Fruit fly (Drosophila melanogaster) whole organism, prepupa: Measurements from ENCODE around the gene Lgr3.

Experiments used
- Blimp-1 ChIP-seq: fragments of 200-800 bp; sonication (Bioruptor generic); optimal IDR thresholded peaks from 3 replicates; lab custom pipeline; 2017; ENCODE audit warnings: missing biosample characterization, missing genetic modification characterization, mild to moderate bottlenecking, moderate library complexity, missing genetic modification reagents
- CG10631 ChIP-seq: fragments of 200-800 bp; sonication (Bioruptor generic); optimal IDR thresholded peaks from 2 replicates; lab custom pipeline; 2016; ENCODE audit warnings: missing biosample characterization, missing genetic modification characterization
- CG10669 ChIP-seq: fragments of 200-800 bp; sonication (Bioruptor generic); optimal IDR thresholded peaks from 3 replicates; lab custom pipeline; 2018; ENCODE audit warnings: missing biosample characterization, mild to moderate bottlenecking, missing genetic modification characterization, moderate library complexity
- CG11294 ChIP-seq: fragments of 200-800 bp; sonication (Bioruptor generic); IDR thresholded peaks from 2 replicates; pipeline ENCODE4 v1.3.6; 2022; ENCODE audit warnings: missing biosample characterization, missing genetic modification characterization
- CG11762 ChIP-seq: fragments of 200-800 bp; sonication (Bioruptor generic); optimal IDR thresholded peaks from 3 replicates; lab custom pipeline; 2016; ENCODE audit warnings: missing biosample characterization, missing genetic modification characterization; ENCODE audit not compliant: insufficient read depth
- CG11902 ChIP-seq: fragments of 200-800 bp; sonication (Bioruptor generic); optimal IDR thresholded peaks from 3 replicates; lab custom pipeline; 2016; ENCODE audit warnings: missing biosample characterization, missing genetic modification characterization
- CG15336 ChIP-seq: fragments of 200-800 bp; sonication (Bioruptor generic); IDR thresholded peaks from 2 replicates; pipeline ENCODE4 v1.3.6; 2022; ENCODE audit warnings: missing biosample characterization, missing genetic modification characterization
- CG1621 ChIP-seq: fragments of 200-800 bp; sonication (Bioruptor generic); optimal IDR thresholded peaks from 3 replicates; lab custom pipeline; 2018; ENCODE audit warnings: missing biosample characterization, mild to moderate bottlenecking, missing genetic modification characterization
- CG32006 ChIP-seq: fragments of 200-800 bp; sonication (Bioruptor generic); optimal IDR thresholded peaks from 3 replicates; lab custom pipeline; 2017; ENCODE audit warnings: missing biosample characterization, mild to moderate bottlenecking, missing genetic modification characterization
- CG3919 ChIP-seq: fragments of 200-800 bp; sonication (Bioruptor generic); optimal IDR thresholded peaks from 3 replicates; lab custom pipeline; 2016; ENCODE audit warnings: missing biosample characterization, missing genetic modification characterization
- CG6163 ChIP-seq: fragments of 200-800 bp; sonication (Bioruptor generic); IDR thresholded peaks from 3 replicates; pipeline ENCODE4 v1.3.6; 2022; ENCODE audit warnings: missing biosample characterization, missing genetic modification characterization
- CG6276 ChIP-seq: fragments of 200-800 bp; sonication (Bioruptor generic); optimal IDR thresholded peaks from 2 replicates; lab custom pipeline; 2017; ENCODE audit warnings: missing biosample characterization, mild to moderate bottlenecking, missing genetic modification characterization
- CG6808 ChIP-seq: fragments of 200-800 bp; sonication (Bioruptor generic); optimal IDR thresholded peaks from 3 replicates; lab custom pipeline; 2017; ENCODE audit warnings: missing biosample characterization, missing genetic modification characterization, mild to moderate bottlenecking, moderate library complexity, missing genetic modification reagents
- CG6854 ChIP-seq: fragments of 200-800 bp; sonication (Bioruptor generic); optimal IDR thresholded peaks from 2 replicates; lab custom pipeline; 2017; ENCODE audit warnings: missing biosample characterization, mild to moderate bottlenecking, missing genetic modification characterization
- CG7368 ChIP-seq: fragments of 200-800 bp; sonication (Bioruptor generic); optimal IDR thresholded peaks from 3 replicates; lab custom pipeline; 2016; ENCODE audit warnings: missing biosample characterization, missing genetic modification characterization
- CG8119 ChIP-seq: fragments of 200-800 bp; sonication (Bioruptor generic); IDR thresholded peaks from 3 replicates; pipeline ENCODE4 v1.3.6; 2022; ENCODE audit warnings: missing biosample characterization, missing genetic modification characterization
- CG8319 ChIP-seq: fragments of 200-800 bp; sonication (Bioruptor generic); optimal IDR thresholded peaks from 3 replicates; lab custom pipeline; 2016; ENCODE audit warnings: missing biosample characterization, missing genetic modification characterization
- Eip75B ChIP-seq: fragments of 200-800 bp; sonication (Bioruptor generic); optimal IDR thresholded peaks from 3 replicates; lab custom pipeline; 2016; ENCODE audit warnings: missing biosample characterization, missing genetic modification characterization
- Eip78C ChIP-seq: fragments of 200-800 bp; sonication (Bioruptor generic); peaks from one replicate; lab custom pipeline; 2016; ENCODE audit warnings: missing biosample characterization, missing genetic modification characterization
- Eip93F ChIP-seq: fragments of 200-800 bp; sonication (Bioruptor generic); optimal IDR thresholded peaks from 2 replicates; lab custom pipeline; 2016; ENCODE audit warnings: missing biosample characterization, mild to moderate bottlenecking, missing genetic modification characterization
- Ets21C ChIP-seq: fragments of 200-800 bp; sonication (Bioruptor generic); optimal IDR thresholded peaks from 3 replicates; lab custom pipeline; 2016; ENCODE audit warnings: missing biosample characterization, missing genetic modification characterization
- Ets96B ChIP-seq: fragments of 200-800 bp; optimal IDR thresholded peaks from 2 replicates; lab custom pipeline; 2019; ENCODE audit warnings: missing biosample characterization, mild to moderate bottlenecking, missing genetic modification characterization, moderate library complexity
- Gug ChIP-seq: fragments of 200-800 bp; sonication (Bioruptor generic); IDR thresholded peaks from 2 replicates; pipeline ENCODE4 v1.3.6; 2022; ENCODE audit warnings: missing biosample characterization, missing genetic modification characterization
- Hr39 ChIP-seq: fragments of 200-800 bp; sonication (Bioruptor generic); optimal IDR thresholded peaks from 2 replicates; lab custom pipeline; 2016; ENCODE audit warnings: missing biosample characterization, missing genetic modification characterization
- Hr4 ChIP-seq: fragments of 200-800 bp; sonication (Bioruptor generic); optimal IDR thresholded peaks from 3 replicates; lab custom pipeline; 2016; ENCODE audit warnings: missing biosample characterization, missing genetic modification characterization
- Lpt ChIP-seq: fragments of 200-800 bp; sonication (Bioruptor generic); optimal IDR thresholded peaks from 3 replicates; lab custom pipeline; 2016; ENCODE audit warnings: missing biosample characterization, missing genetic modification characterization
- Met ChIP-seq: fragments of 200-800 bp; sonication (Bioruptor generic); optimal IDR thresholded peaks from 3 replicates; lab custom pipeline; 2016; ENCODE audit warnings: missing biosample characterization, missing genetic modification characterization
- OdsH ChIP-seq: fragments of 200-800 bp; sonication (Bioruptor generic); optimal IDR thresholded peaks from 3 replicates; lab custom pipeline; 2016; ENCODE audit warnings: missing biosample characterization, missing genetic modification characterization
- Sox102F ChIP-seq: fragments of 200-800 bp; sonication (Bioruptor generic); optimal IDR thresholded peaks from 2 replicates; lab custom pipeline; 2016; ENCODE audit warnings: missing biosample characterization, mild to moderate bottlenecking, missing genetic modification characterization
- Sox15 ChIP-seq: fragments of 200-800 bp; sonication (Bioruptor generic); optimal IDR thresholded peaks from 3 replicates; lab custom pipeline; 2016; ENCODE audit warnings: missing biosample characterization, missing genetic modification characterization
- achi ChIP-seq: fragments of 200-800 bp; sonication (Bioruptor generic); optimal IDR thresholded peaks from 3 replicates; lab custom pipeline; 2016; ENCODE audit warnings: missing biosample characterization, missing genetic modification characterization
- acj6 ChIP-seq: fragments of 200-800 bp; sonication (Bioruptor generic); optimal IDR thresholded peaks from 3 replicates; lab custom pipeline; 2016; ENCODE audit warnings: missing biosample characterization, missing genetic modification characterization
- cyc ChIP-seq: fragments of 200-800 bp; sonication (Bioruptor generic); optimal IDR thresholded peaks from 3 replicates; lab custom pipeline; 2016; ENCODE audit warnings: missing biosample characterization, missing genetic modification characterization
- dac ChIP-seq: fragments of 200-800 bp; sonication (Bioruptor generic); optimal IDR thresholded peaks from 2 replicates; lab custom pipeline; 2017; ENCODE audit warnings: missing biosample characterization, mild to moderate bottlenecking, missing genetic modification characterization
- dsx ChIP-seq: fragments of 200-800 bp; optimal IDR thresholded peaks from 3 replicates; lab custom pipeline; 2019; ENCODE audit warnings: missing biosample characterization, mild to moderate bottlenecking, missing genetic modification characterization, moderate library complexity; ENCODE audit not compliant: poor library complexity, severe bottlenecking
- eg ChIP-seq: fragments of 200-800 bp; sonication (Bioruptor generic); IDR thresholded peaks from 3 replicates; pipeline ENCODE4 v1.3.6; 2022; ENCODE audit warnings: missing biosample characterization, missing genetic modification characterization
- fd85E ChIP-seq: fragments of 200-800 bp; sonication (Bioruptor generic); optimal IDR thresholded peaks from 3 replicates; lab custom pipeline; 2016; ENCODE audit warnings: missing biosample characterization, missing genetic modification characterization
- lz ChIP-seq: fragments of 200-800 bp; sonication (Bioruptor generic); optimal IDR thresholded peaks from 3 replicates; lab custom pipeline; 2016; ENCODE audit warnings: missing biosample characterization, missing genetic modification characterization
- net ChIP-seq: fragments of 200-800 bp; sonication (Bioruptor generic); optimal IDR thresholded peaks from 3 replicates; lab custom pipeline; 2016; ENCODE audit warnings: missing biosample characterization, missing genetic modification characterization
- pdm3 ChIP-seq: fragments of 200-800 bp; sonication (Bioruptor generic); optimal IDR thresholded peaks from 3 replicates; lab custom pipeline; 2016; ENCODE audit warnings: missing biosample characterization, missing genetic modification characterization
- salr ChIP-seq, 2 experiments: fragments of 200-800 bp; sonication (Bioruptor generic); optimal IDR thresholded peaks; 3 replicates each; lab custom pipeline; 2016 to 2018; ENCODE audit warnings: missing biosample characterization in 2 of 2, missing genetic modification characterization in 2 of 2, mild to moderate bottlenecking in 1 of 2
- spab ChIP-seq: fragments of 200-800 bp; sonication (Bioruptor generic); optimal IDR thresholded peaks from 2 replicates; lab custom pipeline; 2017; ENCODE audit warnings: missing biosample characterization, mild to moderate bottlenecking, missing genetic modification characterization, missing genetic modification reagents
- ss ChIP-seq, 2 experiments: fragments of 200-800 bp; sonication (Bioruptor generic); optimal IDR thresholded peaks; 2 replicates in 1 of 2; 3 replicates in 1 of 2; lab custom pipeline; 2017 to 2018; ENCODE audit warnings: mild to moderate bottlenecking in 2 of 2, missing biosample characterization in 2 of 2, missing genetic modification characterization in 2 of 2, moderate library complexity in 1 of 2
- svp ChIP-seq: fragments of 200-800 bp; sonication (Bioruptor generic); peaks from one replicate; lab custom pipeline; 2016; ENCODE audit warnings: missing biosample characterization, missing genetic modification characterization
- topi ChIP-seq: fragments of 200-800 bp; sonication (Bioruptor generic); optimal IDR thresholded peaks from 3 replicates; lab custom pipeline; 2016; ENCODE audit warnings: missing biosample characterization, missing genetic modification characterization
- vri ChIP-seq: fragments of 200-800 bp; sonication (Bioruptor generic); optimal IDR thresholded peaks from 3 replicates; lab custom pipeline; 2016; ENCODE audit warnings: missing biosample characterization, mild to moderate bottlenecking, missing genetic modification characterization

Gene Lgr3

dm6 chr3R:25660985-25661530 lies 4.6 kb upstream of the Lgr3 start, which contains the start of gene Tnks:
Gene Tnks, minus strand, starts transcription at chr3R:25661286.
- TF ChIP-seq CG10631 (peak; percentile 33), svp (GFP tag; lab: Kevin White, UChicago) (peak; percentile 75), lz (GFP tag; lab: Kevin White, UChicago) (no peak), vri (GFP tag; lab: Kevin White, UChicago) (no peak), net (GFP tag; lab: Kevin White, UChicago) (no peak), OdsH (GFP tag; lab: Kevin White, UChicago) (peak; percentile 5), CG1621 (tag; lab: Kevin White, UChicago) (no peak), CG11294 (GFP tag; lab: Robert Waterston, UW) (no peak), achi (no peak), Eip93F (no peak), Sox15 (GFP tag; lab: Kevin White, UChicago) (no peak), cyc (GFP tag; lab: Kevin White, UChicago) (no peak), Blimp-1 (no peak), dsx (GFP tag; lab: Kevin White, UChicago) (no peak), CG6854 (GFP tag; lab: Kevin White, UChicago) (peak; percentile 66), Sox102F (GFP tag; lab: Kevin White, UChicago) (peak; percentile 8), Met (GFP tag; lab: Kevin White, UChicago) (no peak), CG6163 (GFP tag; lab: Robert Waterston, UW) (peak; percentile 30; the same call in 1 of the 3 replicates), CG10669 (GFP tag; lab: Kevin White, UChicago) (no peak), Eip78C (GFP tag; lab: Kevin White, UChicago) (peak; percentile 76), dac (GFP tag; lab: Kevin White, UChicago) (no peak), CG7368 (GFP tag; lab: Kevin White, UChicago) (no peak), topi (GFP tag; lab: Kevin White, UChicago) (no peak), pdm3 (GFP tag; lab: Kevin White, UChicago) (no peak), salr (GFP tag; optimal IDR thresholded peaks at IDR 0.05; lab: Kevin White, UChicago) (no peak), CG3919 (GFP tag; lab: Kevin White, UChicago) (no peak)
- TF ChIP-seq, all 60 proteins: peak for 7

dm6 chr3R:25661531-25662193 lies 3.9 kb upstream of the Lgr3 start, which contains the start of gene RASSF8:
Gene RASSF8, plus strand, starts transcription at chr3R:25661795.
- TF ChIP-seq CG6808 (GFP tag; lab: Kevin White, UChicago) (no peak), CG10631 (no peak), CG11902 (no peak), Hr4 (GFP tag; lab: Kevin White, UChicago) (peak; percentile 25), CG32006 (GFP tag; lab: Kevin White, UChicago) (no peak), CG6276 (GFP tag; lab: Kevin White, UChicago) (peak; percentile 53), Ets21C (GFP tag; lab: Kevin White, UChicago) (peak; percentile 23), Eip78C (GFP tag; lab: Kevin White, UChicago) (peak; percentile 71), Ets96B (tag; lab: Kevin White, UChicago) (no peak), OdsH (GFP tag; lab: Kevin White, UChicago) (peak; percentile 15), spab (GFP tag; lab: Kevin White, UChicago) (no peak), CG10669 (GFP tag; lab: Kevin White, UChicago) (no peak), Blimp-1 (peak; percentile 79), CG11762 (peak; percentile 1), vri (GFP tag; lab: Kevin White, UChicago) (no peak), Eip75B (GFP tag; lab: Kevin White, UChicago) (no peak), fd85E (GFP tag; lab: Kevin White, UChicago) (no peak), svp (GFP tag; lab: Kevin White, UChicago) (no peak), achi (peak; percentile 19), CG7368 (GFP tag; lab: Kevin White, UChicago) (no peak), ss (GFP tag; optimal IDR thresholded peaks at IDR 0.05; lab: Kevin White, UChicago) (no peak), Gug (GFP tag; lab: Robert Waterston, UW) (no peak), pdm3 (GFP tag; lab: Kevin White, UChicago) (peak; percentile 15), CG8119 (peak; percentile 25; the same call in 1 of the 3 replicates), Hr39 (GFP tag; lab: Kevin White, UChicago) (peak; percentile 3), CG6163 (GFP tag; lab: Robert Waterston, UW) (no peak; the same call in 1 of the 3 replicates), lz (GFP tag; lab: Kevin White, UChicago) (peak; percentile 24), eg (GFP tag; lab: Robert Waterston, UW) (peak; percentile 7; the same call in 1 of the 3 replicates), acj6 (peak; percentile 23), dsx (GFP tag; lab: Kevin White, UChicago) (peak; percentile 95), CG8319 (no peak), Lpt (GFP tag; lab: Kevin White, UChicago) (no peak), net (GFP tag; lab: Kevin White, UChicago) (no peak), CG15336 (GFP tag; lab: Robert Waterston, UW) (no peak), CG6854 (GFP tag; lab: Kevin White, UChicago) (no peak)
